Fruit fly (Drosophila melanogaster) ovary, adult (tissue): Measurements from ENCODE around the gene CG5989.
A peak's percentile ranks its signal among the peaks of the same experiment; 100 is the strongest.

ENCODE experiments used
- CG17801 ChIP-seq: fragments of 200-800 bp; optimal IDR thresholded peaks from 2 replicates; lab custom pipeline; 2019; ENCODE audit warnings: missing biosample characterization, mild to moderate bottlenecking, missing genetic modification characterization, moderate library complexity; ENCODE audit not compliant: partially characterized antibody

CG5989 gene

DNA sequence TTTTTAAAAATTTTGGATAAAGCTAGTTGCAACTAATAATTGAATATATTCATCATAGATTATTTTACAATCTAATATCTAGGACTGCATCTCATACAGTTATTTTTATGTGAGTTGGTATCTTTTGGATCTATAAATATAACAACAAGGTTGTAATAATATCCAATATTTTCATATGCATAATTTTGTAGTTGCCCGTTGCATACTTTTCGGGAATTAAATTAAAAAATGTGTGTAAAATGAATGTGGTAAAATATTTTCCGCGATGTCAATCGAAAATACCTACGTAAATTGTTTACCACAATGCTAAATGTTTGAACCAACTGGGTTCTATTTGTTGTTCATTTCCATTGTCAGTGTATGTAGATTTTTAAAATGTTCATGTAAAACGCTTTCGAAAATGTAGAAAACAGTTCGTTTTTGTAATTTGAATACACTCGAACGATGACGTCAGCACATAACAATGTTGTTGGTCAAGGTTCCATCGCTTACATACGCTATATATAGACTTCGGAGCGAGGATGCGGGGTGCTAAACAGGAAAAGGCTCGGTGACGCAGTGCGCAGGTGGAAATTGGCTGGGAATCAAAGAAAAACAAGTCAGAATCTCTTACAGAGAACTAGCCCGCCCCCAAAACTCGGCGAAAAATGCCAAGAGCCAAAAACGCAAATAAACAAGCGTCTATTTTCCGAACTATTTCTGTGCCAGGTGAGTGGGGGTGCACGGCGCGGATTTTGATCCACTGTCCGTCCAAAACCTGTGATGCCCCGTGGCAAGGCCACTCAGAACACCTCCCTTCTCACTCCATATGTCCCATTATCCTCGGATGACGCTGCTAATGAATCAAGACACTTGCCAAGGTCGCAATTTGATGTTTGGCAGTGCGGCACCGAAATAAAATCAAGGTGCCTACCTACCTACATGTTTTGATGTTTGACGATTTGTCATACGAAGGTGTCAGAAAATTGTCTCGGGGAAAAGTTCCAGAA is 24.2 kb upstream of the CG5989 start:
- no peak for TF ChIP-seq CG17801

- no peak for TF ChIP-seq CG17801
Observed at dm6 chr3L:8623702-8624421, 19.9 kb upstream of the CG5989 start, which contains the start of the genes GAPsec and Zasp66. GAPsec (minus strand) TSS chr3L:8623901. Zasp66 (plus strand) TSS chr3L:8624371.

DNA sequence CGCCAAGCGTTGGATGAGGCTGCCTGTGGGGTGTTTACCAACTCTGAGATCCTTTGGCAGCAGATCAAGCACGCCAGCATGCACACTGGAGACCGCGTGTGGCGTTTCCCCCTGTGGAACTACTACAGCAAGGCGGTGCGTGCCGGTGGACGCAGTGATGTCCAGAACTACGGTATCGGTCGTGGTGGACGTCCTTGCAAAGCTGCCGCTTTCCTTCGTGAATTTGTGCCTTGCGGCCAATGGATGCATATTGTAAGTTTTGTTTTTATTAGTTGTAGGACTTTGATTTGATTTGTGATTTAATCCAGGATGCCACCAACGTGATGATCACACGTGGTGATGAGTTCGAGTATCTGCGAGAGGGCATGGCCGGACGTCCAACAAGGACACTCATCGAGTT is 17.5 kb upstream of the CG5989 start:
- TF ChIP-seq CG17801, result no peak

dm6 chr3L:8619588-8619987 is 15.6 kb upstream of the CG5989 start, which contains the start of gene S-Lap2:
S-Lap2 (plus strand) TSS chr3L:8619888.
- TF ChIP-seq CG17801, result no peak

DNA sequence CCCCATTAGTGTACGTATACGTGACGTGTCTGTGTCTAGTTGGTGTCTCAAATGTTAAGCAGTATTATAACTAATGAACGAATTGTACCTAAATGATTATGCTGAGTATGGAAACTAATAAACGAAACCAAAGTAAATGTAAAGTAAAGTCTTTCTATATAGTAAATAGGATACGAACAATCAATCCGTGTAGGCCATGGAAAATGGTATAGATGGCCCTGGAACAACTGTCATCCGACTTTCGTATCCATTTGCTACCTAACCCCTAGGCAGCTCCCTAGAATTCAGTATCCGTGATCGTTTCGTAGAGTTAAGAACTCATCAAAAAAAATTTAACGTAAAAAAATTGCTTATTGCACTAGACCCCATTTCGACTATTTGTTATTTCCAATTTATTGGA is 13.0 kb upstream of the CG5989 start, which contains the start of gene S-Lap1:
Gene S-Lap1 (plus strand): TSS at position 301 of the 400 bp plus-strand sequence.
- no peak for TF ChIP-seq CG17801

dm6 chr3L:8607449-8607848 is 3.5 kb upstream of the CG5989 start:
- no peak for TF ChIP-seq CG17801

DNA sequence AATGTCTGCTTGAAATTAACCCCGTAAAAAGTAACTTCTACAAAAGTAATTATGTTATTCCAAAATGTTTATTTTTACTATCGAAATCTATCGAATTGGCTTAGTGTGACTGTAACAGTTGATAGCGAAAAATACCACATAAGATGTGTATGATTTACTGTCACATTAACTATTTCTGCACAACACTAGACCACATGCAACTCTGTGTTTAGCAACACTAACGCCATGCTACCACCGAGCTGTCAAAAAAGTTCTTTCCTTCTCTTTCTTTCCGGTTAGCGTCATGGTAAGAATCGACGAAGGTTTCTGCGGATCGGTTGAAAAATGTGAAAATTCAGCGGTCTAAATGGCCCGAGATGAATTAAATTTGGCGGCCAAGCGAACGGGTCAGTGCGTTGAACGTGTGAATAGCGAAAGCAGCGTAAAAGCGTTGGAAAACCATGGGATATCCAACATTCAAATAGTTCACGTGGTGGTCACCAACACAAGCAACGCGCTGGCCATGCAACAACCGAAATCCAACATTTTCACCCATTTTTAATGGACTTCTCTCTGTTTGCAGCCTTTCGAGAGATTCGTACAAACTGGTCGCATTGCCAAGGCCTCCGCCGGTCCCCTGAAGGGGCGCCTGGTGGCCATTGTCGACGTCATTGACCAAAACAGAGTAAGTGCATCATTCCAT is 3.1 kb downstream of the CG5989 start, which contains the start of the genes Nelf-E and RpL14:
Gene Nelf-E (minus strand): TSS at position 128 of the 682 bp plus-strand sequence.
Gene RpL14 (plus strand): TSS at position 255 of the 682 bp plus-strand sequence.
- peak; percentile 94 for TF ChIP-seq CG17801

DNA sequence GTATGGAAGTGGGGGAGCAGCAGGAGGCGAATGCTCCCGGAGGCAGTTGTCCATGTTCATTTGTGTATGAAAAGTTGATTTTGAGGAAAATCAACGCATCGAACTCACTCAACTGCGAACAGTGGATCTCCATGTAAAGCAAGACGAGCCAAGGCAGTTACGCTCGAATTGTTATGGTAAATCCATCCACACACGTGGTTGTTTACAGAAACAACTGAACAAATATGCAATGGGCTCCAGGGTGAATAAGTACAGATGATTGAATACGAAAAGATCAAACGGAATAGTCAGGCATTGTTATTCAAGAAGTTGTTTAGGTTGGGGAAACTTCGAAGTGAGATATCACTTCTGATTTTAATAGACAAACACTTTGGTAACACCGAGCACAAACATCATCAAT is 19.9 kb downstream of the CG5989 start:
- no peak for TF ChIP-seq CG17801

DNA sequence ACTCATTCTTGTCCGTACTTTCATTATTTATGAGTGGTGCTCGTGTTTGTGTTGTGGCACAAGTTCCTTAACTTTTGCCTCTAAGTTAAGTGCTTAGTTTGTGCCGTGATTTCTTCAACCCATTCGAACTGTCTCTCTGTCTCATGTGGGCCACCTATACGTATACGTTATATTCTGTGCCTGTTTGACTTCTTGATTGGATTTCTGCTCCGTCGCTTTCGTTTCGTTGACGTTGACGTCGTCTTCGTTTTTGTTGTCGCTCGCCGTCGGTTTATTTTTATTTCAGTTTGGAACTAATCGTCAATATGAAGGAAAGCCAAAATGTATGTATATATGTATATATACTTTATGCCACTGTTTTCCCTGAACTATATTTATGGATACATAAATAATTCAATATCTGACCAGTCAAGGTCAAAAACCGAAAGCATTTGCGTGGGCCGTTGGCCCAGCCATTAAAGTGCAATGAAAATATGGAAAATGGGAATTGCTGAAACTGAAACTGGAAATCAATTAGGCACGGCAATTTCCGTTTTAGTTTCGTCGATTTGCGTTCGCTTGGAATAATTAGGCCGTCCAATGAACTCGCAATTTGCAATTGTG is 21.7 kb downstream of the CG5989 start:
- TF ChIP-seq CG17801, result no peak

- TF ChIP-seq CG17801, result no peak
Observed at dm6 chr3L:8580780-8581179, 23.2 kb downstream of the CG5989 start.

dm6 chr3L:8579513-8579912 is 24.4 kb downstream of the CG5989 start:
- TF ChIP-seq CG17801, result no peak

DNA sequence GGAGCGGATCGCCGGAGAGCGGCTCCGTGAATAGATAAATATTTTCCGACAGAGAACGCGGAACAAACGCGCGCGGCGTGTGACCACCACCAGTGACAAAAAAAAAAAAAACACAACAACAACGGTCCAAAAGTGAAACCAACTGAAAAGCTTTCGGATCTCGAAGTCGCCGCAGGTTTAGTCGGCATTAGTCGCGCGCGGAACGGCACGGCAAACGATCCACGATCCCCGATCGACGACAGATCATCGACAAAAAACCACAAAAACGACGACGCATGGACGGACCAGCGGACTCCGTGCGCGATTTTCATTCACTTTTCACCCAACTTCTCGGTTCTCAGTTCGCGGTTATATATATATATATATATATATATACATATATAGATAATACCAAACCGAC is 25.5 kb downstream of the CG5989 start:
- no peak for TF ChIP-seq CG17801

dm6 chr3L:8575844-8576842 is 27.8 kb downstream of the CG5989 start, which contains the start of the genes CG6638 and CG43078:
CG6638 (minus strand) TSS chr3L:8576078.
CG43078 (plus strand) TSS chr3L:8576808.
- no peak for TF ChIP-seq CG17801

dm6 chr3L:8560637-8561036 is 43.3 kb downstream of the CG5989 start:
- TF ChIP-seq CG17801, result no peak
